Worm (Caenorhabditis elegans): ENCODE data around the gene scl-15.

Gene scl-15

ce11 chrII:3259254-3259653 is 25.2 kb downstream of the scl-15 start, which contains the start of gene gcy-19:
Gene gcy-19 (minus strand): TSS chrII:3259354.
- TF ChIP-seq zip-4 (GFP tag; optimal IDR thresholded peaks at IDR 0.05): no peak
- TF ChIP-seq sup-37 (GFP tag; optimal IDR thresholded peaks at IDR 0.05): no peak
- no peak for TF ChIP-seq lin-15B (tag; optimal IDR thresholded peaks at IDR 0.05)
- TF ChIP-seq aly-2 (tag; optimal IDR thresholded peaks at IDR 0.05): no peak
- TF ChIP-seq nhr-71 (tag; optimal IDR thresholded peaks at IDR 0.05): no peak
- TF ChIP-seq C16A3.4 (tag; optimal IDR thresholded peaks at IDR 0.05): no peak
- no peak for TF ChIP-seq nhr-76 (tag; optimal IDR thresholded peaks at IDR 0.05)
- TF ChIP-seq egl-27 (tag; optimal IDR thresholded peaks at IDR 0.05): no peak
- TF ChIP-seq lsy-2 (tag; optimal IDR thresholded peaks at IDR 0.05): no peak
- TF ChIP-seq lin-35 (GFP tag; optimal IDR thresholded peaks at IDR 0.05): no peak
- no peak for TF ChIP-seq isw-1 (GFP tag; IDR thresholded peaks at IDR 0.05)
- TF ChIP-seq fkh-4 (tag; optimal IDR thresholded peaks at IDR 0.05; ENCODE audit: borderline replicate concordance): no peak
- TF ChIP-seq pax-3 (tag; optimal IDR thresholded peaks at IDR 0.05): no peak
- TF ChIP-seq hpl-2 (GFP tag; optimal IDR thresholded peaks at IDR 0.05): no peak
- TF ChIP-seq ztf-4 (tag; optimal IDR thresholded peaks at IDR 0.05): no peak
- no peak for TF ChIP-seq unc-30 (tag; optimal IDR thresholded peaks at IDR 0.05)
- TF ChIP-seq pqm-1 (tag; optimal IDR thresholded peaks at IDR 0.05): no peak

- TF ChIP-seq zip-4 (GFP tag; optimal IDR thresholded peaks at IDR 0.05): no peak
- no peak for TF ChIP-seq unc-86 (tag; optimal IDR thresholded peaks at IDR 0.05)
- no peak for TF ChIP-seq vab-15 (tag; optimal IDR thresholded peaks at IDR 0.05)
- TF ChIP-seq nhr-19 (GFP tag; conservative IDR thresholded peaks at IDR 0.05): no peak
- no peak for TF ChIP-seq hlh-4 (tag; optimal IDR thresholded peaks at IDR 0.05)
- no peak for TF ChIP-seq sox-4 (tag; optimal IDR thresholded peaks at IDR 0.05)
- TF ChIP-seq nhr-90 (tag; optimal IDR thresholded peaks at IDR 0.05; ENCODE audit: poor library complexity): no peak
- TF ChIP-seq tlp-1 (tag; optimal IDR thresholded peaks at IDR 0.05): no peak
Observed at ce11 chrII:3251782-3252181, 32.7 kb downstream of the scl-15 start.

- TF ChIP-seq aha-1 (tag; optimal IDR thresholded peaks at IDR 0.05): no peak
- no peak for TF ChIP-seq unc-62 (GFP tag; optimal IDR thresholded peaks at IDR 0.05)
- no peak for TF ChIP-seq aly-2 (tag; optimal IDR thresholded peaks at IDR 0.05)
- TF ChIP-seq nhr-84 (tag; optimal IDR thresholded peaks at IDR 0.05): no peak
- TF ChIP-seq sptf-1 (tag; optimal IDR thresholded peaks at IDR 0.05): no peak
- no peak for TF ChIP-seq fkh-4 (tag; optimal IDR thresholded peaks at IDR 0.05; ENCODE audit: borderline replicate concordance)
- no peak for TF ChIP-seq pag-3 (tag; optimal IDR thresholded peaks at IDR 0.05; ENCODE audit: borderline replicate concordance, insufficient read depth)
- TF ChIP-seq efl-3 (GFP tag; optimal IDR thresholded peaks at IDR 0.05): no peak
- TF ChIP-seq ztf-4 (tag; optimal IDR thresholded peaks at IDR 0.05): no peak
- no peak for TF ChIP-seq dpl-1 (GFP tag; optimal IDR thresholded peaks at IDR 0.05)
- TF ChIP-seq pax-3 (tag; optimal IDR thresholded peaks at IDR 0.05): no peak
- TF ChIP-seq ceh-88 (GFP tag; IDR thresholded peaks at IDR 0.05): no peak
- no peak for TF ChIP-seq Y116A8C.19 (tag; optimal IDR thresholded peaks at IDR 0.05; ENCODE audit: borderline replicate concordance)
Observed at ce11 chrII:3250195-3250594, 34.3 kb downstream of the scl-15 start.

ce11 chrII:3249406-3249805 is 35.1 kb downstream of the scl-15 start, which contains the start of gene clec-124:
Gene clec-124 (plus strand): TSS chrII:3249706.
- TF ChIP-seq egl-13 (tag; optimal IDR thresholded peaks at IDR 0.05) (no peak), ets-5 (GFP tag; IDR thresholded peaks at IDR 0.05) (no peak), lin-39 (tag; optimal IDR thresholded peaks at IDR 0.05) (no peak), grh-1 (GFP tag; IDR thresholded peaks at IDR 0.05) (no peak), nhr-77 (tag; optimal IDR thresholded peaks at IDR 0.05) (no peak), aha-1 (tag; optimal IDR thresholded peaks at IDR 0.05) (no peak), unc-86 (tag; optimal IDR thresholded peaks at IDR 0.05) (no peak), sptf-1 (tag; optimal IDR thresholded peaks at IDR 0.05) (no peak), mab-9 (GFP tag; IDR thresholded peaks at IDR 0.05) (no peak), dpl-1 (GFP tag; optimal IDR thresholded peaks at IDR 0.05) (no peak), mep-1 (tag; optimal IDR thresholded peaks at IDR 0.05) (no peak), fos-1 (tag; optimal IDR thresholded peaks at IDR 0.05) (no peak), tlp-1 (tag; optimal IDR thresholded peaks at IDR 0.05) (no peak), xbp-1 (tag; optimal IDR thresholded peaks at IDR 0.05) (no peak), unc-130 (tag; optimal IDR thresholded peaks at IDR 0.05) (no peak)
